Worm (Caenorhabditis elegans) whole organism, late embryonic: Measurements from ENCODE around the gene mlc-5.

Experiments
- F13H6.1 ChIP-seq: sonication (generic microtip); optimal IDR thresholded peaks from 2 replicates; lab custom pipeline; 2016; ENCODE audit warnings: missing genetic modification characterization, missing compliant biosample characterization
- ceh-22 ChIP-seq: sonication (generic microtip); optimal IDR thresholded peaks from 2 replicates; lab custom pipeline; 2017; ENCODE audit warnings: missing biosample characterization, missing genetic modification characterization
- fax-1 ChIP-seq: sonication (generic microtip); optimal IDR thresholded peaks from 2 replicates; lab custom pipeline; 2016; ENCODE audit warnings: missing genotype, missing genetic modification characterization, missing compliant biosample characterization
- lim-6 ChIP-seq: sonication (generic microtip); optimal IDR thresholded peaks from 2 replicates; lab custom pipeline; 2016; ENCODE audit warnings: missing genetic modification characterization, missing compliant biosample characterization
- lin-11 ChIP-seq: fragments of 200-800 bp; sonication (Bioruptor generic); optimal IDR thresholded peaks from 2 replicates; lab custom pipeline; 2018; ENCODE audit warnings: mild to moderate bottlenecking, missing genetic modification characterization, missing compliant biosample characterization
- nfya-1 ChIP-seq: sonication (generic microtip); optimal IDR thresholded peaks from 2 replicates; lab custom pipeline; 2017; ENCODE audit warnings: missing genetic modification characterization, mild to moderate bottlenecking, missing compliant biosample characterization, antibody characterized with exemption, moderate library complexity
- nhr-11 ChIP-seq: fragments of 150-350 bp; optimal IDR thresholded peaks from 2 replicates; lab custom pipeline; 2014; ENCODE audit warnings: missing biosample characterization, missing genetic modification characterization
- pat-9 ChIP-seq: fragments of 200-800 bp; sonication (Bioruptor generic); optimal IDR thresholded peaks from 2 replicates; lab custom pipeline; 2018; ENCODE audit warnings: mild to moderate bottlenecking, missing genetic modification characterization, moderate library complexity, missing compliant biosample characterization
- pha-4 ChIP-seq: fragments of 150-350 bp; optimal IDR thresholded peaks from 2 replicates; lab custom pipeline; 2018; ENCODE audit warnings: missing biosample characterization, missing genetic modification reagents, missing genetic modification characterization
- pqm-1 ChIP-seq: sonication (generic microtip); optimal IDR thresholded peaks from 2 replicates; lab custom pipeline; 2016; ENCODE audit warnings: missing genetic modification characterization, missing compliant biosample characterization
- unc-42 ChIP-seq: sonication (generic microtip); optimal IDR thresholded peaks from 2 replicates; lab custom pipeline; 2016; ENCODE audit warnings: missing genotype, missing genetic modification characterization, missing compliant biosample characterization
- unc-86 ChIP-seq: sonication (generic microtip); optimal IDR thresholded peaks from 2 replicates; lab custom pipeline; 2016; ENCODE audit warnings: missing genetic modification characterization, missing compliant biosample characterization

DNA sequence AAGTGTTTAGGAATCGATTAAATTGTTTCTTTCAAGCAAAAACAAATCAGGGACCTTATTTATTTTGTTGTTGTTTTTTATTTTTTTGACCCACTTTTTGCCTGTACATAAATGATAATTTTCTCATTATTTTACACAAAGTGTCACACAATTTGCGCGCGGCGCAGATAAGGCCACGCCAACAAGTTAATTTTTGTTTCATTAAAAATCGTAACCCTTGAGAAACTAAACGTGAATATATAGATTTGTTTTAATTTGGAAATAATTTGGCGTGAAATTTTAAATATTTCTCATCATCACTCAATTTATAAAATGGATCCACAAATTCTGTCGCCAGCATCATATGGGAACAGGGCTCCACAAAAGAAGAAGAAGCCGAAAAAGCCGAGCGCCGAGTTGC lies 42.6 kb upstream of the mlc-5 start, which contains the start of gene T05D4.5:
- TF ChIP-seq lim-6 (no peak), ceh-22 (no peak), nfya-1 (tag; lab: Kevin White, UChicago) (no peak), pat-9 (no peak), pqm-1 (tag; lab: Kevin White, UChicago) (no peak), pha-4 (tag; lab: Kevin White, UChicago) (no peak), unc-42 (tag; lab: Kevin White, UChicago) (no peak), fax-1 (tag; lab: Kevin White, UChicago) (no peak), nhr-11 (tag; lab: Kevin White, UChicago) (no peak), unc-86 (tag; lab: Kevin White, UChicago) (no peak), F13H6.1 (tag; lab: Kevin White, UChicago) (no peak), lin-11 (no peak)
